Worm (Caenorhabditis elegans) whole organism, L1 larva: Measurements from ENCODE around the gene Y82E9BR.17.

Source experiments
- fos-1 ChIP-seq: fragments of 150-350 bp; optimal IDR thresholded peaks from 2 replicates; lab custom pipeline; 2014; ENCODE audit warnings: missing biosample characterization, missing genetic modification characterization
- nhr-237 ChIP-seq: fragments of 150-350 bp; optimal IDR thresholded peaks from 2 replicates; lab custom pipeline; 2014; ENCODE audit warnings: missing biosample characterization, missing genetic modification characterization
- nhr-76 ChIP-seq: sonication (generic microtip); optimal IDR thresholded peaks from 2 replicates; lab custom pipeline; 2017; ENCODE audit warnings: missing biosample characterization, missing genetic modification characterization
- pag-3 ChIP-seq: sonication (generic microtip); optimal IDR thresholded peaks from 2 replicates; lab custom pipeline; 2017; ENCODE audit warnings: missing genetic modification characterization, mild to moderate bottlenecking, missing compliant biosample characterization, antibody characterized with exemption, borderline replicate concordance; ENCODE audit not compliant: insufficient read depth

DNA sequence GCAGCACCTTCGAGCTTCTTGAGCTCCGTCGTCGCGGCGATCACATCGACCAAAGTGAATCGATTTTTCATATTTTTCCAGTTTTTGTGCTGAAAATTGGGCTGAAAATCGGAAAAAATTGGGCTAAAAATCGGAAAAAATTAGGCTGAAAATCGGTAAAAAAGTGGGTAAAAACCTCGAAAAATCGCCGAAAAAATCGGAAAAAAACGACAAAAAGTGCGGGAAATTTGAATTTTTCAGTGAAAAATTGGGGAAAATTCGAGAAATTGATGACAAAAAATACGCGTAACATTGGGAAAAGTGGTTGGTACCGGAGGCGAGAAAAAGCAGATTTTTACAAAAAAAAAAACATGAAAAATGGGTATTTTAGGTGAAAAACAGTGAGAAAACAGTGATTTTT is 27.8 kb upstream of the Y82E9BR.17 start, which contains the start of gene Y82E9BR.18:
- no peak for TF ChIP-seq nhr-237 (tag; lab: Kevin White, UChicago)
- no peak for TF ChIP-seq nhr-76 (tag; lab: Kevin White, UChicago)
- no peak for TF ChIP-seq fos-1 (tag; lab: Kevin White, UChicago)
- no peak for TF ChIP-seq pag-3 (tag; lab: Kevin White, UChicago)
